Worm (Caenorhabditis elegans): Measurements from ENCODE around the gene F02D10.3.
"Not testable (repeated sequence)": the region's sequence is repeated elsewhere in the genome, so short reads cannot be mapped to it uniquely, and the experiment has no call there.

- TF ChIP-seq pha-4 (tag; optimal IDR thresholded peaks at IDR 0.05); elt-2 (tag; optimal IDR thresholded peaks at IDR 0.05); nhr-232 (tag; optimal IDR thresholded peaks at IDR 0.05); ama-1 (optimal IDR thresholded peaks at IDR 0.05); F13H6.1 (tag; optimal IDR thresholded peaks at IDR 0.05); ceh-2 (tag; optimal IDR thresholded peaks at IDR 0.05); T23F11.4 (GFP tag; optimal IDR thresholded peaks at IDR 0.05); unc-55 (GFP tag; optimal IDR thresholded peaks at IDR 0.05); ets-4 (tag; optimal IDR thresholded peaks at IDR 0.05); C38D4.7 (GFP tag; optimal IDR thresholded peaks at IDR 0.05); ceh-45 (GFP tag; IDR thresholded peaks at IDR 0.05); madf-2 (tag; optimal IDR thresholded peaks at IDR 0.05): not testable (repeated sequence)
Measured at ce11 chrX:13428755-13429154, 33.7 kb downstream of the F02D10.3 start, which contains the start of gene fkh-4.
